Worm (Caenorhabditis elegans): ENCODE results near the gene fbxb-18.

fbxb-18 gene

DNA sequence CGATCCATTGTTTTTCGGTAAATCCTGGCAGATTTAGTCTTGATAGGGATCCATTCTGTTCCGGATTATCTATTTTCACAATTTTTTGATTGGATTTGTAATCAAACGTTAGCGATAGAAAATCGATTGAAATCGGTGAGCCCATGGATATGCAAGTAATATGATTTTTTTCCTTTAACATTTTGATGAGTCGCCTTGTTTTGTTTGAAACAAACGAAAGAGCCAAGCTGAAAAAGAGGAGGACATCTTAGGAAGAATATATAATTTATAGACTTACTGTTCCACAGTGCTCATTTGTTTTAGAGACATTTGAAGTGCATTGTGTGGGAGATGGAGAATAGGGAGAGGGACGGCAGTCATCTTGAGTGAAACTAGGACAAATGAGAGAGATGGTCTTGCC lies at the start of gene fbxb-18, which contains the start of gene fbxb-19:
Gene fbxb-18, minus strand, starts transcription at position 101 of the 400 bp plus-strand sequence.
Gene fbxb-19, minus strand, starts transcription at position 369 of the 400 bp plus-strand sequence.
- no peak for TF ChIP-seq aly-1 (tag; optimal IDR thresholded peaks at IDR 0.05)
- TF ChIP-seq ceh-36 (tag; optimal IDR thresholded peaks at IDR 0.05), result no peak
- TF ChIP-seq B0310.2 (tag; optimal IDR thresholded peaks at IDR 0.05), result no peak
- TF ChIP-seq tbx-37 (GFP tag; conservative IDR thresholded peaks at IDR 0.05), result no peak
- no peak for TF ChIP-seq hmbx-1 (tag; optimal IDR thresholded peaks at IDR 0.05)
- no peak for TF ChIP-seq hnd-1 (tag; optimal IDR thresholded peaks at IDR 0.05)
- no peak for TF ChIP-seq ceh-13 (GFP tag; optimal IDR thresholded peaks at IDR 0.05)
- TF ChIP-seq flt-1 (GFP tag; IDR thresholded peaks at IDR 0.05), result no peak
- no peak for TF ChIP-seq hmg-4 (GFP tag; optimal IDR thresholded peaks at IDR 0.05)
- no peak for TF ChIP-seq F13C5.2 (tag; optimal IDR thresholded peaks at IDR 0.05)
- TF ChIP-seq tra-4 (tag; optimal IDR thresholded peaks at IDR 0.05), result no peak

DNA sequence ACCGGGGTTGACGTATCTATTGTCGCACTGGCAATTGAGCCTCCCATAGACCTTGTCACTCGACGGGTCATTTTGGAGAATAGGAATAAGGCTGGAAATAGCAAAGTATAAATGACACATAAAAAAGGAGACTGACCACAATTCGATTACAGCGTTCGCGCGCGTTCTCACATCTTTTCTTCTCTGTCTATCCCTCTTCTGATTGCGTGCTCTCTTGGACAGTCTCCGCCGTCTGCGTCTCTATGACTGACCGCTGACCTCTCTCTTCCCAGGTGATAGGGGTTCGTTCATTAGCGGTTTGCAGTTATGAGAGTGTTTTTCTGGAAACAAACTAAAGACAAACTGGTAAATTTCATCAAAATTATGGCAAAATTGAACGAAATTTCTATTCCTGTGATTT lies 47.6 kb upstream of the fbxb-18 start, which contains the start of gene ceh-83:
Gene ceh-83, minus strand, starts transcription at position 181 of the 400 bp plus-strand sequence.
- TF ChIP-seq ama-1 (optimal IDR thresholded peaks at IDR 0.05) (no peak), flt-1 (GFP tag; IDR thresholded peaks at IDR 0.05) (no peak), B0310.2 (tag; optimal IDR thresholded peaks at IDR 0.05) (no peak), tbx-37 (GFP tag; conservative IDR thresholded peaks at IDR 0.05) (no peak), hmg-4 (GFP tag; optimal IDR thresholded peaks at IDR 0.05) (no peak), aly-1 (tag; optimal IDR thresholded peaks at IDR 0.05) (no peak), tra-4 (tag; optimal IDR thresholded peaks at IDR 0.05) (no peak), sea-1 (GFP tag; conservative IDR thresholded peaks at IDR 0.05) (no peak), pes-1 (GFP tag; IDR thresholded peaks at IDR 0.05) (no peak), scrt-1 (GFP tag; IDR thresholded peaks at IDR 0.05) (no peak), F13C5.2 (tag; optimal IDR thresholded peaks at IDR 0.05) (no peak), tbx-11 (GFP tag; IDR thresholded peaks at IDR 0.05) (no peak), hnd-1 (tag; optimal IDR thresholded peaks at IDR 0.05) (no peak)

DNA sequence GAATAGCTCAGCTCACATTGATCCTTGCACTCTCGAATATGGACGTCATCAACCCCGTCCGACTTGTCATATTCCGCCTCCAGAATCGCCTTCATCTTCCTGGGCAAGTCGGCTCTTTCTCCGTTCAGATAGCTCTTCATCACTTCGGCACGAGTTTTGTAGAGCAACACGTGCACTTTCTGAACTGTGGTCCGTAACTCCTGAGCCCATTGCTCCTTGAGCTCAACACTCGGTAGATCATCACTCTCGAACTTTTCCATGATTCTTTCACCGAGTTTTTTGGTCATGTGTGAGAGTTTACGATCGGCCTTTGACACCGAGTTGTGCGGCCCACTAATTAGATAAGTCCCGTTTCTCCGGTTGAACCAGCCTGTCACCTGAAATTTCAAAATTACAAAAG lies 46.4 kb upstream of the fbxb-18 start:
- TF ChIP-seq sea-1 (GFP tag; conservative IDR thresholded peaks at IDR 0.05) (no peak), B0310.2 (tag; optimal IDR thresholded peaks at IDR 0.05) (no peak), aly-1 (tag; optimal IDR thresholded peaks at IDR 0.05) (no peak), hnd-1 (tag; optimal IDR thresholded peaks at IDR 0.05) (no peak), tbx-37 (GFP tag; conservative IDR thresholded peaks at IDR 0.05) (no peak), hmbx-1 (tag; optimal IDR thresholded peaks at IDR 0.05) (no peak), tbx-11 (GFP tag; IDR thresholded peaks at IDR 0.05) (no peak), ets-7 (tag; optimal IDR thresholded peaks at IDR 0.05) (no peak), hmg-4 (GFP tag; optimal IDR thresholded peaks at IDR 0.05) (no peak), ceh-36 (tag; optimal IDR thresholded peaks at IDR 0.05) (no peak), ama-1 (optimal IDR thresholded peaks at IDR 0.05) (no peak), ceh-13 (GFP tag; optimal IDR thresholded peaks at IDR 0.05) (no peak), F13C5.2 (tag; optimal IDR thresholded peaks at IDR 0.05) (no peak), tra-4 (tag; optimal IDR thresholded peaks at IDR 0.05) (no peak)

- no peak for TF ChIP-seq tbx-37 (GFP tag; conservative IDR thresholded peaks at IDR 0.05)
- no peak for TF ChIP-seq flt-1 (GFP tag; IDR thresholded peaks at IDR 0.05)
- TF ChIP-seq ceh-36 (tag; optimal IDR thresholded peaks at IDR 0.05), result no peak
- TF ChIP-seq pes-1 (GFP tag; IDR thresholded peaks at IDR 0.05), result no peak
- TF ChIP-seq hmg-4 (GFP tag; optimal IDR thresholded peaks at IDR 0.05), result no peak
These were observed 43.2 kb upstream of the fbxb-18 start, which contains the start of gene ceh-82 for ce11 chrII:1731932-1732331. Gene ceh-82 (plus strand): TSS chrII:1732232.

DNA sequence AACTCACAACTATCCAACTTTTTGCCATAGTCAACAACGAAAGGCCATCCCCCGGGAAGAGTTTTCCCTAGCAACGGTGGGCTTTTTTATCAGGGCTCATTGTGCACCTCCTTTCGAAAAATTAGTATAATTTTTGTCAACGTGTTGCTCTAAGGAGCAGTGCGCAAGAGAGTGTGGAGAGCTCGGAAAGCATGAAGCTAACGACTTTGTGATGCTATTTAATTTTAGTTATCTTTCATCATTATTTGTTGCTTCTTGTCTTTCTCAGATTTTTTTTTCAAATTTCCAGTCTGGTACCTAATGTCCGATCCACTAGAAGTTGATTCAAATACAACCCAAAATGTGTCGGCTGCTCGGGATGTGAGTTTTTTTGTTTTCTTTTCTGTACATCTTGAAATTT lies 41.4 kb upstream of the fbxb-18 start, which contains the start of gene ceh-81:
Gene ceh-81, plus strand, starts transcription at position 301 of the 400 bp plus-strand sequence.
- TF ChIP-seq aly-1 (tag; optimal IDR thresholded peaks at IDR 0.05), result no peak
- TF ChIP-seq flt-1 (GFP tag; IDR thresholded peaks at IDR 0.05), result no peak
- no peak for TF ChIP-seq ets-7 (tag; optimal IDR thresholded peaks at IDR 0.05)
- TF ChIP-seq tbx-11 (GFP tag; IDR thresholded peaks at IDR 0.05), result no peak
- TF ChIP-seq hmbx-1 (tag; optimal IDR thresholded peaks at IDR 0.05), result no peak
- TF ChIP-seq sea-1 (GFP tag; conservative IDR thresholded peaks at IDR 0.05), result no peak
- no peak for TF ChIP-seq F13C5.2 (tag; optimal IDR thresholded peaks at IDR 0.05)
- no peak for TF ChIP-seq B0310.2 (tag; optimal IDR thresholded peaks at IDR 0.05)
- TF ChIP-seq tbx-37 (GFP tag; conservative IDR thresholded peaks at IDR 0.05), result no peak
- no peak for TF ChIP-seq pes-1 (GFP tag; IDR thresholded peaks at IDR 0.05)
- no peak for TF ChIP-seq hnd-1 (tag; optimal IDR thresholded peaks at IDR 0.05)
- no peak for TF ChIP-seq ama-1 (optimal IDR thresholded peaks at IDR 0.05)

DNA sequence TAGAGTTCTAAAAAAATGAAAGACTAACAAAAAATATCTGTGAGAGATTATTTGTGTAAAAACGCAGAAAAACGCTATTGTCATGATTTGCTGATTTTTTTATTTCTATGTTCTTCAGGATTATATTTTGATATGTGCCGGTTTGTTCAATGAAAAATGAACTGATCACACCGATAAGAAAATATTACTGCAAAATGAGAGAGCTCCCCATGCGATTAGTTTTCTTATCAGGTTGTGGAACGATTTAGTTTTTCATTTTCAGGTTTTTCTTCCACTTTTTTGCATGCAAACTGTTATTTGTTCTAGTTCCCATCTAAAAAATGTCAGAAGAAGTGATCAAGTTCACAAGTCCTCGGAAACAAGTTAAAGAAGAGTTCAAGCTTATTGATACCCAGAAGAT lies 39.5 kb upstream of the fbxb-18 start, which contains the start of gene btb-9:
Gene btb-9, plus strand, starts transcription at position 254 of the 400 bp plus-strand sequence.
- no peak for TF ChIP-seq ceh-13 (GFP tag; optimal IDR thresholded peaks at IDR 0.05)
- TF ChIP-seq pes-1 (GFP tag; IDR thresholded peaks at IDR 0.05), result no peak
- TF ChIP-seq ceh-36 (tag; optimal IDR thresholded peaks at IDR 0.05), result no peak
- TF ChIP-seq sea-1 (GFP tag; conservative IDR thresholded peaks at IDR 0.05), result no peak
- no peak for TF ChIP-seq hnd-1 (tag; optimal IDR thresholded peaks at IDR 0.05)
- no peak for TF ChIP-seq ets-7 (tag; optimal IDR thresholded peaks at IDR 0.05)
- no peak for TF ChIP-seq aly-1 (tag; optimal IDR thresholded peaks at IDR 0.05)
- no peak for TF ChIP-seq hmg-4 (GFP tag; optimal IDR thresholded peaks at IDR 0.05)
- TF ChIP-seq tra-4 (tag; optimal IDR thresholded peaks at IDR 0.05), result no peak
- TF ChIP-seq tbx-11 (GFP tag; IDR thresholded peaks at IDR 0.05), result no peak
- no peak for TF ChIP-seq F13C5.2 (tag; optimal IDR thresholded peaks at IDR 0.05)

DNA sequence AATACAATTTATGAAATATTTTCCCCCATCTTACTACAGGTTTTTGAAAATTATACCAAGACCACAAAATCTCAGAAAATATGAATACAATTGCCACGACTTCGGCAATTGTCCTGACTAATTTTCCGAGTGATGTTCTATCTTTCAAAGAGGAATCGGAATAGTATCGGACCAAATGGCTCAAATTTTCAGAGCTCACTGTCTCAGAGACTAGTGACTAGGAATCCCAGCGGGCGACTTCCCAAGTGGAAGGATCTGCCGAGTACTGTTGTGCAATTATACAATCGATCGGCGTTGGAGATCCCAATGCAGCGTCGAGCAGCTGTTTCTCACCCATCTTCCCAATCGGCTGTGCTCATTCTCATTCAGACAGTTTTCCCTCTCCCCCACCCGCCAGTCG lies 37.0 kb upstream of the fbxb-18 start, which contains the start of gene F45C12.17:
Gene F45C12.17, plus strand, starts transcription at position 377 of the 400 bp plus-strand sequence.
- TF ChIP-seq flt-1 (GFP tag; IDR thresholded peaks at IDR 0.05), result no peak
- TF ChIP-seq sea-1 (GFP tag; conservative IDR thresholded peaks at IDR 0.05), result no peak
- TF ChIP-seq tbx-11 (GFP tag; IDR thresholded peaks at IDR 0.05), result no peak
- TF ChIP-seq ets-7 (tag; optimal IDR thresholded peaks at IDR 0.05), result no peak
- TF ChIP-seq ceh-36 (tag; optimal IDR thresholded peaks at IDR 0.05), result no peak
- TF ChIP-seq scrt-1 (GFP tag; IDR thresholded peaks at IDR 0.05), result no peak
- no peak for TF ChIP-seq hnd-1 (tag; optimal IDR thresholded peaks at IDR 0.05)
- TF ChIP-seq hmg-4 (GFP tag; optimal IDR thresholded peaks at IDR 0.05), result no peak
- TF ChIP-seq ama-1 (optimal IDR thresholded peaks at IDR 0.05), result no peak
- TF ChIP-seq tra-4 (tag; optimal IDR thresholded peaks at IDR 0.05), result no peak
- TF ChIP-seq aly-1 (tag; optimal IDR thresholded peaks at IDR 0.05), result no peak
- TF ChIP-seq pes-1 (GFP tag; IDR thresholded peaks at IDR 0.05), result no peak
- no peak for TF ChIP-seq ceh-13 (GFP tag; optimal IDR thresholded peaks at IDR 0.05)
- TF ChIP-seq B0310.2 (tag; optimal IDR thresholded peaks at IDR 0.05), result no peak
- no peak for TF ChIP-seq F13C5.2 (tag; optimal IDR thresholded peaks at IDR 0.05)
- TF ChIP-seq tbx-37 (GFP tag; conservative IDR thresholded peaks at IDR 0.05), result no peak
- TF ChIP-seq hmbx-1 (tag; optimal IDR thresholded peaks at IDR 0.05), result no peak

Data from whole organism, early embryonic.